Worm (Caenorhabditis elegans) whole organism, late embryonic: ENCODE measurements around the gene F53B3.3.

Experiments used
- F13H6.1 ChIP-seq: sonication (generic microtip); optimal IDR thresholded peaks from 2 replicates; lab custom pipeline; 2016; ENCODE audit warnings: missing genetic modification characterization, missing compliant biosample characterization
- ceh-2 ChIP-seq: sonication (generic microtip); optimal IDR thresholded peaks from 2 replicates; lab custom pipeline; 2016; ENCODE audit warnings: missing genotype, missing genetic modification characterization, missing compliant biosample characterization
- ceh-22 ChIP-seq: sonication (generic microtip); optimal IDR thresholded peaks from 2 replicates; lab custom pipeline; 2017; ENCODE audit warnings: missing biosample characterization, missing genetic modification characterization
- elt-2 ChIP-seq: sonication (generic microtip); optimal IDR thresholded peaks from 2 replicates; lab custom pipeline; 2016; ENCODE audit warnings: missing genetic modification reagents, missing genetic modification characterization, missing compliant biosample characterization
- hlh-8 ChIP-seq: sonication (generic microtip); optimal IDR thresholded peaks from 2 replicates; lab custom pipeline; 2016; ENCODE audit warnings: missing genotype, missing genetic modification characterization, missing compliant biosample characterization
- lin-11 ChIP-seq: fragments of 200-800 bp; sonication (Bioruptor generic); optimal IDR thresholded peaks from 2 replicates; lab custom pipeline; 2018; ENCODE audit warnings: mild to moderate bottlenecking, missing genetic modification characterization, missing compliant biosample characterization
- mec-3 ChIP-seq: sonication (generic microtip); optimal IDR thresholded peaks from 2 replicates; lab custom pipeline; 2016; ENCODE audit warnings: borderline replicate concordance, missing genetic modification characterization, missing compliant biosample characterization
- nhr-11 ChIP-seq: fragments of 150-350 bp; optimal IDR thresholded peaks from 2 replicates; lab custom pipeline; 2014; ENCODE audit warnings: missing biosample characterization, missing genetic modification characterization
- nhr-232 ChIP-seq: sonication (generic microtip); optimal IDR thresholded peaks from 2 replicates; lab custom pipeline; 2016; ENCODE audit warnings: missing genetic modification characterization, missing compliant biosample characterization
- pha-2 ChIP-seq: sonication (generic microtip); optimal IDR thresholded peaks from 2 replicates; lab custom pipeline; 2017; ENCODE audit warnings: mild to moderate bottlenecking, missing genetic modification characterization, missing compliant biosample characterization
- pha-4 ChIP-seq: fragments of 150-350 bp; optimal IDR thresholded peaks from 2 replicates; lab custom pipeline; 2018; ENCODE audit warnings: missing biosample characterization, missing genetic modification reagents, missing genetic modification characterization
- pqm-1 ChIP-seq: sonication (generic microtip); optimal IDR thresholded peaks from 2 replicates; lab custom pipeline; 2016; ENCODE audit warnings: missing genetic modification characterization, missing compliant biosample characterization
- sdc-2 ChIP-seq: sonication (generic microtip); optimal IDR thresholded peaks from 2 replicates; lab custom pipeline; 2016; ENCODE audit warnings: missing genotype, missing genetic modification characterization, missing compliant biosample characterization

ce11 chrX:2890041-2890650 lies 19.2 kb upstream of the F53B3.3 start:
- TF ChIP-seq hlh-8 (no peak), sdc-2 (tag; lab: Kevin White, UChicago) (no peak), nhr-11 (tag; lab: Kevin White, UChicago) (no peak), ceh-2 (tag; lab: Kevin White, UChicago) (no peak), nhr-232 (no peak), lin-11 (tag; lab: Kevin White, UChicago) (no peak), elt-2 (tag; lab: Kevin White, UChicago) (no peak), mec-3 (no peak), pqm-1 (no peak), ceh-22 (no peak), F13H6.1 (tag; lab: Kevin White, UChicago) (no peak), pha-2 (tag; lab: Kevin White, UChicago) (no peak), pha-4 (tag; lab: Kevin White, UChicago) (no peak)
